Fruit fly (Drosophila melanogaster) whole organism, prepupa: Measurements from ENCODE around the gene lectin-37Db.

Source experiments
- CG10631 ChIP-seq: fragments of 200-800 bp; sonication (Bioruptor generic); optimal IDR thresholded peaks from 2 replicates; lab custom pipeline; 2016; ENCODE audit warnings: missing biosample characterization, missing genetic modification characterization
- CG10669 ChIP-seq: fragments of 200-800 bp; sonication (Bioruptor generic); optimal IDR thresholded peaks from 3 replicates; lab custom pipeline; 2018; ENCODE audit warnings: missing biosample characterization, mild to moderate bottlenecking, missing genetic modification characterization, moderate library complexity
- CG11294 ChIP-seq: fragments of 200-800 bp; sonication (Bioruptor generic); IDR thresholded peaks from 2 replicates; pipeline ENCODE4 v1.3.6; 2022; ENCODE audit warnings: missing biosample characterization, missing genetic modification characterization
- CG11762 ChIP-seq: fragments of 200-800 bp; sonication (Bioruptor generic); optimal IDR thresholded peaks from 3 replicates; lab custom pipeline; 2016; ENCODE audit warnings: missing biosample characterization, missing genetic modification characterization; ENCODE audit not compliant: insufficient read depth
- CG11902 ChIP-seq: fragments of 200-800 bp; sonication (Bioruptor generic); optimal IDR thresholded peaks from 3 replicates; lab custom pipeline; 2016; ENCODE audit warnings: missing biosample characterization, missing genetic modification characterization
- CG1621 ChIP-seq: fragments of 200-800 bp; sonication (Bioruptor generic); optimal IDR thresholded peaks from 3 replicates; lab custom pipeline; 2018; ENCODE audit warnings: missing biosample characterization, mild to moderate bottlenecking, missing genetic modification characterization
- CG16779 ChIP-seq: fragments of 200-800 bp; sonication (Bioruptor generic); optimal IDR thresholded peaks from 3 replicates; lab custom pipeline; 2017; ENCODE audit warnings: missing biosample characterization, mild to moderate bottlenecking, missing genetic modification characterization
- CG3032 ChIP-seq: fragments of 200-800 bp; optimal IDR thresholded peaks from 2 replicates; lab custom pipeline; 2019; ENCODE audit warnings: missing biosample characterization, mild to moderate bottlenecking, missing genetic modification characterization, moderate library complexity
- CG31627 ChIP-seq: fragments of 200-800 bp; sonication (Bioruptor generic); optimal IDR thresholded peaks from 3 replicates; lab custom pipeline; 2016; ENCODE audit warnings: missing biosample characterization, missing genetic modification characterization
- CG32006 ChIP-seq: fragments of 200-800 bp; sonication (Bioruptor generic); optimal IDR thresholded peaks from 3 replicates; lab custom pipeline; 2017; ENCODE audit warnings: missing biosample characterization, mild to moderate bottlenecking, missing genetic modification characterization
- CG34406 ChIP-seq: fragments of 200-800 bp; sonication (Bioruptor generic); optimal IDR thresholded peaks from 3 replicates; lab custom pipeline; 2016; ENCODE audit warnings: missing biosample characterization, missing genetic modification characterization
- CG3919 ChIP-seq: fragments of 200-800 bp; sonication (Bioruptor generic); optimal IDR thresholded peaks from 3 replicates; lab custom pipeline; 2016; ENCODE audit warnings: missing biosample characterization, missing genetic modification characterization
- CG6163 ChIP-seq: fragments of 200-800 bp; sonication (Bioruptor generic); IDR thresholded peaks from 3 replicates; pipeline ENCODE4 v1.3.6; 2022; ENCODE audit warnings: missing biosample characterization, missing genetic modification characterization
- CG6808 ChIP-seq: fragments of 200-800 bp; sonication (Bioruptor generic); optimal IDR thresholded peaks from 3 replicates; lab custom pipeline; 2017; ENCODE audit warnings: missing biosample characterization, missing genetic modification characterization, mild to moderate bottlenecking, moderate library complexity, missing genetic modification reagents
- CG6854 ChIP-seq: fragments of 200-800 bp; sonication (Bioruptor generic); optimal IDR thresholded peaks from 2 replicates; lab custom pipeline; 2017; ENCODE audit warnings: missing biosample characterization, mild to moderate bottlenecking, missing genetic modification characterization
- CG7368 ChIP-seq: fragments of 200-800 bp; sonication (Bioruptor generic); optimal IDR thresholded peaks from 3 replicates; lab custom pipeline; 2016; ENCODE audit warnings: missing biosample characterization, missing genetic modification characterization
- CG8119 ChIP-seq: fragments of 200-800 bp; sonication (Bioruptor generic); IDR thresholded peaks from 3 replicates; pipeline ENCODE4 v1.3.6; 2022; ENCODE audit warnings: missing biosample characterization, missing genetic modification characterization
- CG8632 ChIP-seq: fragments of 200-800 bp; sonication (Bioruptor generic); optimal IDR thresholded peaks from 3 replicates; lab custom pipeline; 2016; ENCODE audit warnings: missing biosample characterization, missing genetic modification characterization
- Eip75B ChIP-seq: fragments of 200-800 bp; sonication (Bioruptor generic); optimal IDR thresholded peaks from 3 replicates; lab custom pipeline; 2016; ENCODE audit warnings: missing biosample characterization, missing genetic modification characterization
- Eip78C ChIP-seq: fragments of 200-800 bp; sonication (Bioruptor generic); peaks from one replicate; lab custom pipeline; 2016; ENCODE audit warnings: missing biosample characterization, missing genetic modification characterization
- Eip93F ChIP-seq: fragments of 200-800 bp; sonication (Bioruptor generic); optimal IDR thresholded peaks from 2 replicates; lab custom pipeline; 2016; ENCODE audit warnings: missing biosample characterization, mild to moderate bottlenecking, missing genetic modification characterization
- Gug ChIP-seq: fragments of 200-800 bp; sonication (Bioruptor generic); IDR thresholded peaks from 2 replicates; pipeline ENCODE4 v1.3.6; 2022; ENCODE audit warnings: missing biosample characterization, missing genetic modification characterization
- Hr38 ChIP-seq: sonication (Bioruptor generic); optimal IDR thresholded peaks from 2 replicates; lab custom pipeline; 2016; ENCODE audit warnings: missing biosample characterization, missing genetic modification characterization
- Hr39 ChIP-seq: fragments of 200-800 bp; sonication (Bioruptor generic); optimal IDR thresholded peaks from 2 replicates; lab custom pipeline; 2016; ENCODE audit warnings: missing biosample characterization, missing genetic modification characterization
- Hr4 ChIP-seq: fragments of 200-800 bp; sonication (Bioruptor generic); optimal IDR thresholded peaks from 3 replicates; lab custom pipeline; 2016; ENCODE audit warnings: missing biosample characterization, missing genetic modification characterization
- Lpt ChIP-seq: fragments of 200-800 bp; sonication (Bioruptor generic); optimal IDR thresholded peaks from 3 replicates; lab custom pipeline; 2016; ENCODE audit warnings: missing biosample characterization, missing genetic modification characterization
- Met ChIP-seq: fragments of 200-800 bp; sonication (Bioruptor generic); optimal IDR thresholded peaks from 3 replicates; lab custom pipeline; 2016; ENCODE audit warnings: missing biosample characterization, missing genetic modification characterization
- OdsH ChIP-seq: fragments of 200-800 bp; sonication (Bioruptor generic); optimal IDR thresholded peaks from 3 replicates; lab custom pipeline; 2016; ENCODE audit warnings: missing biosample characterization, missing genetic modification characterization
- Smox ChIP-seq: fragments of 200-800 bp; sonication (Bioruptor generic); optimal IDR thresholded peaks from 3 replicates; lab custom pipeline; 2016; ENCODE audit warnings: missing biosample characterization, missing genetic modification characterization
- Sox102F ChIP-seq: fragments of 200-800 bp; sonication (Bioruptor generic); optimal IDR thresholded peaks from 2 replicates; lab custom pipeline; 2016; ENCODE audit warnings: missing biosample characterization, mild to moderate bottlenecking, missing genetic modification characterization
- Sox14 ChIP-seq: fragments of 200-800 bp; sonication (Bioruptor generic); optimal IDR thresholded peaks from 3 replicates; lab custom pipeline; 2016; ENCODE audit warnings: missing biosample characterization, missing genetic modification characterization
- Sox15 ChIP-seq: fragments of 200-800 bp; sonication (Bioruptor generic); optimal IDR thresholded peaks from 3 replicates; lab custom pipeline; 2016; ENCODE audit warnings: missing biosample characterization, missing genetic modification characterization
- achi ChIP-seq: fragments of 200-800 bp; sonication (Bioruptor generic); optimal IDR thresholded peaks from 3 replicates; lab custom pipeline; 2016; ENCODE audit warnings: missing biosample characterization, missing genetic modification characterization
- acj6 ChIP-seq: fragments of 200-800 bp; sonication (Bioruptor generic); optimal IDR thresholded peaks from 3 replicates; lab custom pipeline; 2016; ENCODE audit warnings: missing biosample characterization, missing genetic modification characterization
- dsx ChIP-seq: fragments of 200-800 bp; optimal IDR thresholded peaks from 3 replicates; lab custom pipeline; 2019; ENCODE audit warnings: missing biosample characterization, mild to moderate bottlenecking, missing genetic modification characterization, moderate library complexity; ENCODE audit not compliant: poor library complexity, severe bottlenecking
- eg ChIP-seq: fragments of 200-800 bp; sonication (Bioruptor generic); IDR thresholded peaks from 3 replicates; pipeline ENCODE4 v1.3.6; 2022; ENCODE audit warnings: missing biosample characterization, missing genetic modification characterization
- esn ChIP-seq: fragments of 200-800 bp; sonication (Bioruptor generic); optimal IDR thresholded peaks from 2 replicates; lab custom pipeline; 2016; ENCODE audit warnings: missing biosample characterization, mild to moderate bottlenecking, missing genetic modification characterization, moderate library complexity
- fd59A ChIP-seq: fragments of 200-800 bp; sonication (Bioruptor generic); optimal IDR thresholded peaks from 2 replicates; lab custom pipeline; 2017; ENCODE audit warnings: missing biosample characterization, mild to moderate bottlenecking, missing genetic modification characterization, missing genetic modification reagents
- fd85E ChIP-seq: fragments of 200-800 bp; sonication (Bioruptor generic); optimal IDR thresholded peaks from 3 replicates; lab custom pipeline; 2016; ENCODE audit warnings: missing biosample characterization, missing genetic modification characterization
- fkh ChIP-seq: fragments of 200-800 bp; sonication (Bioruptor generic); optimal IDR thresholded peaks from 3 replicates; lab custom pipeline; 2017; ENCODE audit warnings: missing biosample characterization, mild to moderate bottlenecking, missing genetic modification characterization, moderate library complexity
- lz ChIP-seq: fragments of 200-800 bp; sonication (Bioruptor generic); optimal IDR thresholded peaks from 3 replicates; lab custom pipeline; 2016; ENCODE audit warnings: missing biosample characterization, missing genetic modification characterization
- net ChIP-seq: fragments of 200-800 bp; sonication (Bioruptor generic); optimal IDR thresholded peaks from 3 replicates; lab custom pipeline; 2016; ENCODE audit warnings: missing biosample characterization, missing genetic modification characterization
- pdm3 ChIP-seq: fragments of 200-800 bp; sonication (Bioruptor generic); optimal IDR thresholded peaks from 3 replicates; lab custom pipeline; 2016; ENCODE audit warnings: missing biosample characterization, missing genetic modification characterization
- salr ChIP-seq, 2 experiments: fragments of 200-800 bp; sonication (Bioruptor generic); optimal IDR thresholded peaks; 3 replicates each; lab custom pipeline; 2016 to 2018; ENCODE audit warnings: missing biosample characterization in 2 of 2, missing genetic modification characterization in 2 of 2, mild to moderate bottlenecking in 1 of 2
- spab ChIP-seq: fragments of 200-800 bp; sonication (Bioruptor generic); optimal IDR thresholded peaks from 2 replicates; lab custom pipeline; 2017; ENCODE audit warnings: missing biosample characterization, mild to moderate bottlenecking, missing genetic modification characterization, missing genetic modification reagents
- ss ChIP-seq, 2 experiments: fragments of 200-800 bp; sonication (Bioruptor generic); optimal IDR thresholded peaks; 2 replicates in 1 of 2; 3 replicates in 1 of 2; lab custom pipeline; 2017 to 2018; ENCODE audit warnings: mild to moderate bottlenecking in 2 of 2, missing biosample characterization in 2 of 2, missing genetic modification characterization in 2 of 2, moderate library complexity in 1 of 2
- vri ChIP-seq: fragments of 200-800 bp; sonication (Bioruptor generic); optimal IDR thresholded peaks from 3 replicates; lab custom pipeline; 2016; ENCODE audit warnings: missing biosample characterization, mild to moderate bottlenecking, missing genetic modification characterization

Gene lectin-37Db

dm6 chr2L:19422642-19423041 is 3.8 kb downstream of the lectin-37Db start:
- TF ChIP-seq Eip78C: no peak
- no peak for TF ChIP-seq CG3919 (GFP tag; lab: Kevin White, UChicago)
- TF ChIP-seq fd85E: no peak
- no peak for TF ChIP-seq eg (GFP tag; lab: Robert Waterston, UW)
- no peak for TF ChIP-seq CG8119 (GFP tag; lab: Robert Waterston, UW)
- no peak for TF ChIP-seq CG10669 (GFP tag; lab: Kevin White, UChicago)
- TF ChIP-seq CG34406 (GFP tag; lab: Kevin White, UChicago): no peak
- TF ChIP-seq CG3032 (tag; lab: Kevin White, UChicago): no peak
- no peak for TF ChIP-seq fkh
- no peak for TF ChIP-seq spab (GFP tag; lab: Kevin White, UChicago)
- TF ChIP-seq CG6854: no peak
- TF ChIP-seq pdm3: no peak
- no peak for TF ChIP-seq CG10631 (GFP tag; lab: Kevin White, UChicago)
- no peak for TF ChIP-seq Met
- TF ChIP-seq Hr39 (GFP tag; lab: Kevin White, UChicago): no peak

DNA sequence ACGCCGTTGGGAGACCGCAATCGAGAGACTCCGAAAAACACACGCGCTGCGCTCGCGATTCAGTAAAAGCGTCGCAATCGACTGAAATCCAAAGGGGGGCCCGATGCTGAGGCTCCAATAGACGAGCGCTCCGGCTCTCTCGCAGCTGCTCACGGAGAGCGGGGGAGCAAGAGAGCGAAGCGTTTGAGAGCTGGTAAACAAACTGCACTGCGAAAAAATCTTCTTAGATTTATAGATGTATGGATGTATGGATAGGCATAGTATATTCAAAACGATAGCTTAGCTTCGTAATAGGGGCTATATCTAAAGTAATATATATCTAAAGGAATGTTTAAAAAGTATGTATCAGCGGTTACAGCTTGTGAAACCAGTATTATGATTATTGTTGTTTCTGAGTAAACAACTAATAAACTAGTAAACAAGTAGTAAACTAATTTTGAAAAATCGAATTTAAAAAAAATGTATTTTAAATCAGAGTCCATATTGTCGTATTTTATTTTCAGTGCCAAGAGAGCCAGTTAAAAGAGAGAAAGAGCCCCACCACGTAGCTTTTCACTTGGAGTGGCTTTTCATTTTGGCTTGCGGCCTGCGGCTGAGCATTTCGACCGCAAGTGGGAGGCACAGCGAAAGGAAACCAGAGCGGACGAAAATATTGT is 4.7 kb downstream of the lectin-37Db start, which contains the start of the genes Alp12 and CG13085:
TSS of gene Alp12 (plus strand) at position 584 of the 656 bp plus-strand sequence.
TSS of gene CG13085 (plus strand) at position 584 of the 656 bp plus-strand sequence.
- TF ChIP-seq Smox (GFP tag; lab: Kevin White, UChicago): peak; percentile 94
- peak; percentile 93 for TF ChIP-seq CG31627 (GFP tag; lab: Kevin White, UChicago)
- TF ChIP-seq Sox14 (GFP tag; lab: Kevin White, UChicago): peak; percentile 96
- TF ChIP-seq Sox102F (GFP tag; lab: Kevin White, UChicago): peak; percentile 92
- peak; percentile 95 for TF ChIP-seq CG16779
- TF ChIP-seq lz (GFP tag; lab: Kevin White, UChicago): peak; percentile 96
- TF ChIP-seq fd85E: peak; percentile 73
- peak; percentile 99 for TF ChIP-seq Lpt (GFP tag; lab: Kevin White, UChicago)
- TF ChIP-seq fd59A (GFP tag; lab: Kevin White, UChicago): peak; percentile 92
- peak; percentile 96 for TF ChIP-seq achi (GFP tag; lab: Kevin White, UChicago)
- peak; percentile 91 for TF ChIP-seq Sox15 (GFP tag; lab: Kevin White, UChicago)
- TF ChIP-seq CG6808: peak; percentile 94
- peak; percentile 89 to 90 for TF ChIP-seq ss (GFP tag; optimal IDR thresholded peaks at IDR 0.05; lab: Kevin White, UChicago)
- TF ChIP-seq CG7368 (GFP tag; lab: Kevin White, UChicago): peak; percentile 93
- peak; percentile 83 for TF ChIP-seq Eip93F (GFP tag; lab: Kevin White, UChicago)
- peak; percentile 95 for TF ChIP-seq eg (GFP tag; lab: Robert Waterston, UW)
- TF ChIP-seq Hr4: peak; percentile 98
- peak; percentile 91 for TF ChIP-seq dsx (GFP tag; lab: Kevin White, UChicago)
- TF ChIP-seq esn (GFP tag; lab: Kevin White, UChicago): peak; percentile 97
- TF ChIP-seq CG32006: peak; percentile 99
- TF ChIP-seq CG6163 (GFP tag; lab: Robert Waterston, UW): peak; percentile 95
- peak; percentile 8 for TF ChIP-seq Hr38 (GFP tag; lab: Kevin White, UChicago)
- TF ChIP-seq acj6 (GFP tag; lab: Kevin White, UChicago): peak; percentile 96
- peak; percentile 93 for TF ChIP-seq CG3032 (tag; lab: Kevin White, UChicago)
- TF ChIP-seq CG8119 (GFP tag; lab: Robert Waterston, UW): peak; percentile 99
- TF ChIP-seq CG11294 (GFP tag; lab: Robert Waterston, UW): peak; percentile 97
- peak; percentile 92 for TF ChIP-seq CG10669 (GFP tag; lab: Kevin White, UChicago)
- TF ChIP-seq CG3919 (GFP tag; lab: Kevin White, UChicago): peak; percentile 96
- TF ChIP-seq Eip75B (GFP tag; lab: Kevin White, UChicago): peak; percentile 96
- TF ChIP-seq CG11902 (GFP tag; lab: Kevin White, UChicago): peak; percentile 84
- TF ChIP-seq pdm3: peak; percentile 96
- peak; percentile 97 for TF ChIP-seq Gug (GFP tag; lab: Robert Waterston, UW)
- TF ChIP-seq CG1621: peak; percentile 89
- peak; percentile 99 for TF ChIP-seq Eip78C
- peak; percentile 89 for TF ChIP-seq vri (GFP tag; lab: Kevin White, UChicago)
- TF ChIP-seq OdsH: peak; percentile 97
- peak; percentile 91 for TF ChIP-seq Hr39 (GFP tag; lab: Kevin White, UChicago)
- peak; percentile 97 for TF ChIP-seq net (GFP tag; lab: Kevin White, UChicago)
- peak; percentile 93 for TF ChIP-seq spab (GFP tag; lab: Kevin White, UChicago)
- TF ChIP-seq salr (GFP tag; optimal IDR thresholded peaks at IDR 0.05; lab: Kevin White, UChicago): peak; percentile 76 to 99
- TF ChIP-seq CG8632 (GFP tag; lab: Kevin White, UChicago): peak; percentile 94
- TF ChIP-seq CG11762 (GFP tag; lab: Kevin White, UChicago): peak; percentile 92
- peak; percentile 95 for TF ChIP-seq CG34406 (GFP tag; lab: Kevin White, UChicago)
- peak; percentile 98 for TF ChIP-seq CG10631 (GFP tag; lab: Kevin White, UChicago)
